Fruit fly (Drosophila melanogaster) whole organism, embryonic: ENCODE results near the gene Ras85D.
A peak's percentile ranks its signal among the peaks of the same experiment; 100 is the strongest.

ENCODE experiments used
- CG10462 ChIP-seq: fragments of 200-800 bp; sonication (Bioruptor generic); optimal IDR thresholded peaks from 2 replicates; lab custom pipeline; 2016; ENCODE audit warnings: missing biosample characterization, missing genetic modification characterization
- CG10565 ChIP-seq: fragments of 200-800 bp; sonication (Bioruptor generic); optimal IDR thresholded peaks from 3 replicates; lab custom pipeline; 2016; ENCODE audit warnings: missing biosample characterization, mild to moderate bottlenecking, missing genetic modification characterization
- CG11085 ChIP-seq: fragments of 200-800 bp; sonication (Bioruptor generic); IDR thresholded peaks from 2 replicates; pipeline ENCODE4 v1.3.6; 2022; ENCODE audit warnings: missing biosample characterization, missing genetic modification characterization
- CG11696 ChIP-seq: fragments of 200-800 bp; sonication (Bioruptor generic); IDR thresholded peaks from 2 replicates; pipeline ENCODE4 v1.3.6; 2022; ENCODE audit warnings: missing biosample characterization, missing genetic modification characterization
- CG11723 ChIP-seq: fragments of 200-800 bp; sonication (Bioruptor generic); optimal IDR thresholded peaks from 2 replicates; lab custom pipeline; 2017; ENCODE audit warnings: missing biosample characterization, mild to moderate bottlenecking, missing genetic modification characterization
- CG12155 ChIP-seq: fragments of 200-800 bp; sonication (Bioruptor generic); optimal IDR thresholded peaks from 3 replicates; lab custom pipeline; 2016; ENCODE audit warnings: missing biosample characterization, missing genetic modification characterization
- CG1233 ChIP-seq: fragments of 200-800 bp; sonication (Bioruptor generic); optimal IDR thresholded peaks from 4 replicates; lab custom pipeline; 2018; ENCODE audit warnings: missing biosample characterization, mild to moderate bottlenecking, missing genetic modification characterization
- CG12391 ChIP-seq: fragments of 200-800 bp; sonication (Bioruptor generic); optimal IDR thresholded peaks from 3 replicates; lab custom pipeline; 2018; ENCODE audit warnings: missing biosample characterization, mild to moderate bottlenecking, missing genetic modification characterization, moderate library complexity
- CG13424 ChIP-seq: fragments of 200-800 bp; sonication (Bioruptor generic); optimal IDR thresholded peaks from 2 replicates; lab custom pipeline; 2019; ENCODE audit warnings: missing biosample characterization, mild to moderate bottlenecking, missing genetic modification characterization, moderate library complexity
- CG14710 ChIP-seq: fragments of 200-800 bp; sonication (Bioruptor generic); optimal IDR thresholded peaks from 3 replicates; lab custom pipeline; 2019; ENCODE audit warnings: missing biosample characterization, mild to moderate bottlenecking, missing genetic modification characterization, moderate library complexity
- CG15073 ChIP-seq: fragments of 200-800 bp; sonication (Bioruptor generic); optimal IDR thresholded peaks from 2 replicates; lab custom pipeline; 2016; ENCODE audit warnings: missing biosample characterization, missing genetic modification characterization
- CG1529 ChIP-seq: fragments of 200-800 bp; sonication (Bioruptor generic); optimal IDR thresholded peaks from 3 replicates; lab custom pipeline; 2018; ENCODE audit warnings: missing biosample characterization, missing genetic modification characterization
- CG1602 ChIP-seq: fragments of 200-800 bp; sonication (Bioruptor generic); optimal IDR thresholded peaks from 3 replicates; lab custom pipeline; 2016; ENCODE audit warnings: missing biosample characterization, missing genetic modification characterization
- CG1603 ChIP-seq: fragments of 200-800 bp; sonication (Bioruptor generic); optimal IDR thresholded peaks from 2 replicates; lab custom pipeline; 2019; ENCODE audit warnings: missing biosample characterization, mild to moderate bottlenecking, missing genetic modification characterization, moderate library complexity
- CG1647 ChIP-seq: fragments of 200-800 bp; sonication (Bioruptor generic); optimal IDR thresholded peaks from 3 replicates; lab custom pipeline; 2016; ENCODE audit warnings: missing biosample characterization, missing genetic modification characterization
- CG18619 ChIP-seq: fragments of 200-800 bp; sonication (Bioruptor generic); optimal IDR thresholded peaks from 3 replicates; lab custom pipeline; 2017; ENCODE audit warnings: missing biosample characterization, mild to moderate bottlenecking, missing genetic modification characterization
- CG2199 ChIP-seq: fragments of 200-800 bp; sonication (Bioruptor generic); IDR thresholded peaks from 3 replicates; pipeline ENCODE4 v1.3.6; 2022; ENCODE audit warnings: missing biosample characterization, missing genetic modification characterization
- CG2202 ChIP-seq: fragments of 200-800 bp; sonication (Bioruptor generic); optimal IDR thresholded peaks from 2 replicates; lab custom pipeline; 2018; ENCODE audit warnings: missing biosample characterization, mild to moderate bottlenecking, missing genetic modification characterization
- CG3726 ChIP-seq: fragments of 200-800 bp; sonication (Bioruptor generic); IDR thresholded peaks from 3 replicates; pipeline ENCODE4, ENCODE4 v1.3.6; 2022; ENCODE audit warnings: missing biosample characterization, missing genetic modification characterization
- CG6683 ChIP-seq: fragments of 200-800 bp; sonication (Bioruptor generic); optimal IDR thresholded peaks from 2 replicates; lab custom pipeline; 2017; ENCODE audit warnings: missing biosample characterization, mild to moderate bottlenecking, missing genetic modification characterization, missing genetic modification reagents
- CG7987 ChIP-seq: fragments of 200-800 bp; sonication (Bioruptor generic); optimal IDR thresholded peaks from 2 replicates; lab custom pipeline; 2018; ENCODE audit warnings: missing biosample characterization, mild to moderate bottlenecking, missing genetic modification characterization, moderate library complexity
- CG8388 ChIP-seq: fragments of 200-800 bp; sonication (Bioruptor generic); optimal IDR thresholded peaks from 2 replicates; lab custom pipeline; 2019; ENCODE audit warnings: missing biosample characterization, mild to moderate bottlenecking, missing genetic modification characterization, moderate library complexity
- Deaf1 ChIP-seq: fragments of 200-800 bp; optimal IDR thresholded peaks from 3 replicates; lab custom pipeline; 2019; ENCODE audit warnings: missing biosample characterization, mild to moderate bottlenecking, missing genetic modification characterization, moderate library complexity
- Drgx ChIP-seq: fragments of 200-800 bp; sonication (Bioruptor generic); IDR thresholded peaks from 2 replicates; pipeline ENCODE4 v1.3.6; 2022; ENCODE audit warnings: missing biosample characterization, missing genetic modification characterization
- HHEX ChIP-seq: fragments of 200-800 bp; sonication (Bioruptor generic); optimal IDR thresholded peaks from 3 replicates; lab custom pipeline; 2017; ENCODE audit warnings: missing biosample characterization, mild to moderate bottlenecking, missing genetic modification characterization, missing genetic modification reagents
- Hr3 ChIP-seq: fragments of 200-800 bp; sonication (Bioruptor generic); optimal IDR thresholded peaks from 3 replicates; lab custom pipeline; 2016; ENCODE audit warnings: missing biosample characterization, missing genetic modification characterization
- Mrtf ChIP-seq: fragments of 200-800 bp; sonication (Bioruptor generic); IDR thresholded peaks from 3 replicates; pipeline ENCODE4 v1.3.6; 2022; ENCODE audit warnings: missing biosample characterization, missing genetic modification characterization
- Oaz ChIP-seq: fragments of 200-800 bp; sonication (Bioruptor generic); IDR thresholded peaks from 2 replicates; pipeline ENCODE4 v1.3.6; 2022; ENCODE audit warnings: missing biosample characterization, missing genetic modification characterization
- Poxn ChIP-seq: fragments of 200-800 bp; sonication (Bioruptor generic); IDR thresholded peaks from 2 replicates; pipeline ENCODE4 v1.3.6; 2022; ENCODE audit warnings: missing biosample characterization, missing genetic modification characterization
- ac ChIP-seq: fragments of 200-800 bp; sonication (Bioruptor generic); optimal IDR thresholded peaks from 3 replicates; lab custom pipeline; 2017; ENCODE audit warnings: missing biosample characterization, mild to moderate bottlenecking, missing genetic modification characterization
- br ChIP-seq: fragments of >200 bp; optimal IDR thresholded peaks from 2 replicates; lab custom pipeline; 2017
- btn ChIP-seq: fragments of 200-800 bp; sonication (Bioruptor generic); optimal IDR thresholded peaks from 2 replicates; lab custom pipeline; 2016; ENCODE audit warnings: missing biosample characterization, missing genetic modification characterization
- croc ChIP-seq: fragments of 200-800 bp; sonication (Bioruptor generic); conservative IDR thresholded peaks from 3 replicates; pipeline ENCODE4 v1.3.6; 2022; ENCODE audit warnings: missing biosample characterization, missing genetic modification characterization
- cwo ChIP-seq: fragments of 200-800 bp; sonication (Bioruptor generic); optimal IDR thresholded peaks from 3 replicates; lab custom pipeline; 2017; ENCODE audit warnings: missing biosample characterization, missing genetic modification characterization, mild to moderate bottlenecking, moderate library complexity, missing genetic modification reagents
- dysf ChIP-seq: fragments of 200-800 bp; sonication (Bioruptor generic); IDR thresholded peaks from 3 replicates; pipeline ENCODE4 v1.3.6; 2022; ENCODE audit warnings: missing biosample characterization, missing genetic modification characterization
- fd3F ChIP-seq: fragments of 200-800 bp; sonication (Bioruptor generic); optimal IDR thresholded peaks from 2 replicates; lab custom pipeline; 2018; ENCODE audit warnings: missing biosample characterization, mild to moderate bottlenecking, missing genetic modification characterization, moderate library complexity
- ftz-f1 ChIP-seq: fragments of 200-800 bp; sonication (Bioruptor generic); optimal IDR thresholded peaks from 2 replicates; lab custom pipeline; 2016; ENCODE audit warnings: missing biosample characterization, missing genetic modification characterization
- gcm2 ChIP-seq: fragments of 200-800 bp; sonication (Bioruptor generic); optimal IDR thresholded peaks from 2 replicates; lab custom pipeline; 2016; ENCODE audit warnings: missing biosample characterization, missing genetic modification characterization
- gsb-n ChIP-seq: fragments of 200-800 bp; sonication (Bioruptor generic); optimal IDR thresholded peaks from 3 replicates; lab custom pipeline; 2018; ENCODE audit warnings: missing biosample characterization, mild to moderate bottlenecking, missing genetic modification characterization
- gt ChIP-seq: fragments of 200-800 bp; sonication (Bioruptor generic); IDR thresholded peaks from 2 replicates; pipeline ENCODE4 v1.3.6; 2022; ENCODE audit warnings: missing biosample characterization, missing genetic modification characterization
- her ChIP-seq: fragments of 200-800 bp; sonication (Bioruptor generic); optimal IDR thresholded peaks from 2 replicates; lab custom pipeline; 2016; ENCODE audit warnings: missing biosample characterization, missing genetic modification characterization
- kay ChIP-seq: fragments of 200-800 bp; sonication (Bioruptor generic); optimal IDR thresholded peaks from 2 replicates; lab custom pipeline; 2016; ENCODE audit warnings: missing biosample characterization, missing genetic modification characterization
- pfk ChIP-seq: fragments of 200-800 bp; sonication (Bioruptor generic); optimal IDR thresholded peaks from 2 replicates; lab custom pipeline; 2018; ENCODE audit warnings: missing biosample characterization, mild to moderate bottlenecking, missing genetic modification characterization, moderate library complexity
- pita ChIP-seq: fragments of 200-800 bp; sonication (Bioruptor generic); optimal IDR thresholded peaks from 2 replicates; lab custom pipeline; 2017; ENCODE audit warnings: missing biosample characterization, mild to moderate bottlenecking, missing genetic modification characterization
- ssp ChIP-seq: fragments of 200-800 bp; sonication (Bioruptor generic); IDR thresholded peaks from 2 replicates; pipeline ENCODE4 v1.3.6; 2022; ENCODE audit warnings: missing biosample characterization, missing genetic modification characterization
- stc ChIP-seq: fragments of 200-800 bp; sonication (Bioruptor generic); IDR thresholded peaks from 2 replicates; pipeline ENCODE4 v1.3.6; 2022; ENCODE audit warnings: missing biosample characterization, missing genetic modification characterization
- tap ChIP-seq: fragments of 200-800 bp; optimal IDR thresholded peaks from 3 replicates; lab custom pipeline; 2019; ENCODE audit warnings: missing biosample characterization, mild to moderate bottlenecking, missing genetic modification characterization, moderate library complexity
- tio ChIP-seq: fragments of 200-800 bp; sonication (Bioruptor generic); optimal IDR thresholded peaks from 2 replicates; lab custom pipeline; 2017; ENCODE audit warnings: missing biosample characterization, missing genetic modification characterization, inconsistent platforms
- unc-4 ChIP-seq: fragments of 200-800 bp; sonication (Bioruptor generic); IDR thresholded peaks from 2 replicates; pipeline ENCODE4 v1.3.6; 2022; ENCODE audit warnings: missing biosample characterization, missing genetic modification characterization; ENCODE audit not compliant: partially characterized antibody

Ras85D gene

DNA sequence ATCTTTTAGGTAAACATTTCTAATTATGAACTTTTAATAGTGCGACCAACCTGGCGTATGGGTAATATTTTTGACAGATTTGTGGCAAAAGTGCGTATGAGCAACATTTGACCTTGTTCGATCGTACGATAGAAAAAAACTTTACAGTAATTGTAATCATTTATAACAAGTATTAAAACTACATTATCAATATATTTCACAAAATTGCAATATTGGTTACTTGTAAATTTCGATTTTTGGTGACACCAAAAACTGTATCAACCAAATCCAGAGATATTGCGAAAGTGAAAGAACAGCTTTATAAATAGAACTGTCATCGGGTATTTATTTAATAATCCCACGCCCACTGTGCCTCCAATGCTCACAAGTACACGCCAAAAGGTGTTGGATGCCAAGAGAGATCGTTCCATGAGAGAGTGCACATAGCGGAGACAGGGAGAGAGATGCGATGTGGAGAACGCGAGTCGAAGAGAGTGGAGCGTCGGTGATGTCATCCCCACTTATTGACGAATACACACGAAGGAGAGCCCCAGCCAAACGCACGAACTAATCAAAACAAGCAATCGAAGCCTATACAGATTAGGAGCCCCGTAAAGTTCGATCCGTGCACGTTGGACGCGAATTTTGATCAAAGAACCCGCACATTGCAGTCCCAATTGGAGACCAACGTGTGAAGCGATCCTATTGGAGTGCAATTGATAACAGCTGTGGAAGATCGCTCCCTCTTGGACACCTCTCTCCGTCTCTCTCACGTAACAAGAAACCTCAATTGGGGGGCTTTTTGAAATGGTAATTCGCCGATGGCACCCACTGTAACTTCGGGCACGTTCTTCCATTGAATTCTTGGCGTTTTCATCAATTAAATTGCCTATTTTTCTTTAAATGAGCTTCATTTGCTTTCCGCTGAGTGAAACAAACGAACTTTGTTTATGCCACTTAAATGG, 20.6 kb upstream of the Ras85D start (continued):
- TF ChIP-seq ftz-f1 (peak; percentile 50), CG1529 (GFP tag; lab: Kevin White, UChicago) (peak; percentile 96), CG2199 (no peak; the same call in 2 of the 3 replicates), her (GFP tag; lab: Kevin White, UChicago) (peak; percentile 81), Oaz (peak; percentile 75), btn (GFP tag; lab: Kevin White, UChicago) (peak; percentile 80), Mrtf (GFP tag; lab: Robert Waterston, UW) (peak; percentile 83; the same call in 2 of the 3 replicates), kay (GFP tag; lab: Kevin White, UChicago) (peak; percentile 96), dysf (peak; percentile 97), croc (GFP tag; lab: Robert Waterston, UW) (peak; percentile 85), br (lab: Kevin White, UChicago) (no peak), CG10565 (GFP tag; lab: Kevin White, UChicago) (peak; percentile 63), stc (peak; percentile 74), CG11723 (GFP tag; lab: Kevin White, UChicago) (peak; percentile 96), CG13424 (tag; lab: Kevin White, UChicago) (peak; percentile 97), CG1647 (GFP tag; lab: Kevin White, UChicago) (peak; percentile 87), Drgx (GFP tag; lab: Robert Waterston, UW) (peak; percentile 91), gsb-n (peak; percentile 91), CG15073 (peak; percentile 71), HHEX (GFP tag; lab: Kevin White, UChicago) (peak; percentile 97), gt (peak; percentile 48; the same call in 1 of the 2 replicates), CG7987 (peak; percentile 83), CG6683 (GFP tag; lab: Kevin White, UChicago) (peak; percentile 94), tio (peak; percentile 97), CG8388 (GFP tag; lab: Kevin White, UChicago) (peak; percentile 93), CG2202 (tag; lab: Kevin White, UChicago) (peak; percentile 85), Hr3 (GFP tag; lab: Kevin White, UChicago) (peak; percentile 95), CG12391 (peak; percentile 94), CG14710 (tag; lab: Kevin White, UChicago) (peak; percentile 95), Deaf1 (tag; lab: Kevin White, UChicago) (peak; percentile 81), pfk (GFP tag; lab: Kevin White, UChicago) (peak; percentile 27), Poxn (GFP tag; lab: Robert Waterston, UW) (peak; percentile 75), ac (GFP tag; lab: Kevin White, UChicago) (peak; percentile 70), CG1233 (peak; percentile 96), unc-4 (0 out of 2 replicates have a peak, but pooled peaks have one; percentile 25), tap (tag; lab: Kevin White, UChicago) (peak; percentile 88), CG3726 (GFP tag; lab: Robert Waterston, UW) (peak; percentile 62; the same call in 1 of the 3 replicates), CG10462 (GFP tag; lab: Kevin White, UChicago) (peak; percentile 86), CG1602 (GFP tag; lab: Kevin White, UChicago) (peak; percentile 94), CG11085 (GFP tag; lab: Robert Waterston, UW) (peak; percentile 80), gcm2 (GFP tag; lab: Kevin White, UChicago) (peak; percentile 68), pita (GFP tag; lab: Kevin White, UChicago) (no peak), CG12155 (GFP tag; lab: Kevin White, UChicago) (peak; percentile 93), cwo (GFP tag; lab: Kevin White, UChicago) (peak; percentile 95), fd3F (peak; percentile 94), CG1603 (peak; percentile 74), CG11696 (GFP tag; lab: Robert Waterston, UW) (peak; percentile 61), CG18619 (peak; percentile 99), ssp (GFP tag; lab: Robert Waterston, UW) (peak; percentile 83)
